Worm (Caenorhabditis elegans): ENCODE results near the gene dyf-6.

ce11 chrX:10332035-10332614 is 54.2 kb downstream of the dyf-6 start:
- TF ChIP-seq let-607 (tag; optimal IDR thresholded peaks at IDR 0.05), result peak in 1 of 2 experiments; percentile 3
- no peak for TF ChIP-seq F57C9.4 (tag; optimal IDR thresholded peaks at IDR 0.05)
- no peak for TF ChIP-seq rpc-1 (optimal IDR thresholded peaks at IDR 0.05)
- no peak for TF ChIP-seq rpc-1 (tag; optimal IDR thresholded peaks at IDR 0.05)
- TF ChIP-seq nfya-1 (tag; optimal IDR thresholded peaks at IDR 0.05; ENCODE audit: borderline replicate concordance, insufficient read depth), result no peak
- TF ChIP-seq C17E4.6 (GFP tag; IDR thresholded peaks at IDR 0.05), result no peak

All from whole organism, young adult.